Worm (Caenorhabditis elegans) whole organism, mixed stage, embryonic: Measurements from ENCODE around the gene C49C8.1.
A peak's percentile ranks its signal among the peaks of the same experiment; 100 is the strongest.

Experiments used
- blmp-1 ChIP-seq: fragments of 150-350 bp; optimal IDR thresholded peaks from 2 replicates; lab custom pipeline; 2014; ENCODE audit warnings: missing biosample characterization, missing genetic modification characterization
- ceh-39 ChIP-seq: fragments of 150-350 bp; optimal IDR thresholded peaks from 2 replicates; lab custom pipeline; 2014; ENCODE audit warnings: missing biosample characterization, missing genetic modification characterization
- ceh-43 ChIP-seq: fragments of 200-800 bp; sonication (Bioruptor generic); optimal IDR thresholded peaks from 2 replicates; lab custom pipeline; 2018; ENCODE audit warnings: mild to moderate bottlenecking, missing genetic modification characterization, moderate library complexity, missing compliant biosample characterization
- ceh-83 ChIP-seq: fragments of 200-800 bp; sonication (Bioruptor generic); optimal IDR thresholded peaks from 2 replicates; lab custom pipeline; 2018; ENCODE audit warnings: mild to moderate bottlenecking, missing genetic modification characterization, missing compliant biosample characterization
- ces-1 ChIP-seq: fragments of 150-350 bp; optimal IDR thresholded peaks from 2 replicates; lab custom pipeline; 2014; ENCODE audit warnings: missing biosample characterization, missing genetic modification reagents, missing genetic modification characterization
- cnd-1 ChIP-seq: fragments of 200-800 bp; sonication (Bioruptor generic); optimal IDR thresholded peaks from 2 replicates; lab custom pipeline; 2018; ENCODE audit warnings: mild to moderate bottlenecking, missing genetic modification characterization, missing compliant biosample characterization
- drap-1 ChIP-seq: fragments of 200-800 bp; sonication (Bioruptor generic); optimal IDR thresholded peaks from 3 replicates; lab custom pipeline; 2018; ENCODE audit warnings: mild to moderate bottlenecking, missing genetic modification characterization, missing compliant biosample characterization
- elt-1 ChIP-seq: sonication (generic microtip); optimal IDR thresholded peaks from 2 replicates; lab custom pipeline; 2017; ENCODE audit warnings: missing genetic modification characterization, mild to moderate bottlenecking, missing compliant biosample characterization, antibody characterized with exemption, moderate library complexity, borderline replicate concordance; ENCODE audit not compliant: insufficient read depth
- elt-3 ChIP-seq: fragments of 150-350 bp; optimal IDR thresholded peaks from 2 replicates; lab custom pipeline; 2014; ENCODE audit warnings: missing biosample characterization, missing genetic modification characterization
- lin-13 ChIP-seq: fragments of 150-350 bp; optimal IDR thresholded peaks from 2 replicates; lab custom pipeline; 2014; ENCODE audit warnings: missing biosample characterization, missing genetic modification characterization
- lin-32 ChIP-seq: fragments of 200-800 bp; sonication (Bioruptor generic); optimal IDR thresholded peaks from 2 replicates; lab custom pipeline; 2018; ENCODE audit warnings: mild to moderate bottlenecking, missing genetic modification characterization, missing compliant biosample characterization
- lsy-2 ChIP-seq: fragments of 150-350 bp; optimal IDR thresholded peaks from 2 replicates; lab custom pipeline; 2014; ENCODE audit warnings: missing biosample characterization, missing genetic modification characterization
- mab-5 ChIP-seq: fragments of 150-350 bp; optimal IDR thresholded peaks from 2 replicates; lab custom pipeline; 2014; ENCODE audit warnings: missing biosample characterization, missing genetic modification characterization
- mep-1 ChIP-seq: fragments of 150-350 bp; optimal IDR thresholded peaks from 2 replicates; lab custom pipeline; 2017; ENCODE audit warnings: missing biosample characterization, missing genetic modification reagents, missing genetic modification characterization, inconsistent platforms
- mls-2 ChIP-seq: sonication (generic microtip); optimal IDR thresholded peaks from 2 replicates; lab custom pipeline; 2016; ENCODE audit warnings: mild to moderate bottlenecking, missing genetic modification characterization, moderate library complexity, missing compliant biosample characterization
- nhr-2 ChIP-seq: fragments of 150-350 bp; optimal IDR thresholded peaks from 2 replicates; lab custom pipeline; 2014; ENCODE audit warnings: missing biosample characterization, missing genetic modification characterization
- pha-4 ChIP-seq: fragments of 150-350 bp; optimal IDR thresholded peaks from 2 replicates; lab custom pipeline; 2018; ENCODE audit warnings: missing biosample characterization, missing genetic modification reagents, missing genetic modification characterization
- tbx-8 ChIP-seq: fragments of 200-800 bp; sonication (Bioruptor generic); optimal IDR thresholded peaks from 2 replicates; lab custom pipeline; 2018; ENCODE audit warnings: mild to moderate bottlenecking, missing genetic modification characterization, moderate library complexity, missing compliant biosample characterization
- ztf-11 ChIP-seq: fragments of 150-350 bp; optimal IDR thresholded peaks from 2 replicates; lab custom pipeline; 2014; ENCODE audit warnings: missing biosample characterization, missing genetic modification characterization

C49C8.1 gene

ce11 chrIV:8691486-8691885 is 37.1 kb downstream of the C49C8.1 start, which contains the start of the genes hst-1 and ints-6:
Gene hst-1 (minus strand): TSS chrIV:8691513.
Gene ints-6 (plus strand): TSS chrIV:8691745.
- TF ChIP-seq ceh-83 (GFP tag; lab: Kevin White, UChicago) = no peak
- no peak for TF ChIP-seq ztf-11 (tag; lab: Kevin White, UChicago)
- TF ChIP-seq mep-1 (tag; lab: Kevin White, UChicago) = no peak
- TF ChIP-seq ces-1 (GFP tag; lab: Kevin White, UChicago) = peak; percentile 30
- TF ChIP-seq lin-13 (tag; lab: Kevin White, UChicago) = no peak
- no peak for TF ChIP-seq pha-4

ce11 chrIV:8697436-8697835 is 43.1 kb downstream of the C49C8.1 start, which contains the start of gene ttll-11:
Gene ttll-11 (plus strand): TSS chrIV:8697736.
- TF ChIP-seq nhr-2 (tag; lab: Kevin White, UChicago) = no peak
- TF ChIP-seq elt-3 (tag; lab: Kevin White, UChicago) = no peak
- no peak for TF ChIP-seq ceh-39 (tag; lab: Kevin White, UChicago)
- no peak for TF ChIP-seq ces-1 (GFP tag; lab: Kevin White, UChicago)
- no peak for TF ChIP-seq mep-1 (tag; lab: Kevin White, UChicago)
- no peak for TF ChIP-seq elt-1 (tag; lab: Kevin White, UChicago)
- TF ChIP-seq lsy-2 (tag; lab: Kevin White, UChicago) = no peak
- TF ChIP-seq drap-1 (GFP tag; lab: Kevin White, UChicago) = no peak
- TF ChIP-seq mls-2 (tag; lab: Kevin White, UChicago) = no peak
- no peak for TF ChIP-seq mab-5 (tag; lab: Kevin White, UChicago)

ce11 chrIV:8705504-8705903 is 51.1 kb downstream of the C49C8.1 start, which contains the start of gene H23L24.4:
Gene H23L24.4 (minus strand): TSS chrIV:8705604.
- no peak for TF ChIP-seq ceh-43 (GFP tag; lab: Kevin White, UChicago)
- no peak for TF ChIP-seq cnd-1 (tag; lab: Kevin White, UChicago)
- TF ChIP-seq ztf-11 (tag; lab: Kevin White, UChicago) = no peak
- no peak for TF ChIP-seq ceh-83 (GFP tag; lab: Kevin White, UChicago)
- TF ChIP-seq mep-1 (tag; lab: Kevin White, UChicago) = no peak
- no peak for TF ChIP-seq blmp-1 (tag; lab: Kevin White, UChicago)
- TF ChIP-seq ces-1 (GFP tag; lab: Kevin White, UChicago) = no peak
- TF ChIP-seq tbx-8 (GFP tag; lab: Kevin White, UChicago) = no peak
- no peak for TF ChIP-seq lin-32 (GFP tag; lab: Kevin White, UChicago)
- no peak for TF ChIP-seq lsy-2 (tag; lab: Kevin White, UChicago)
- TF ChIP-seq, all 35 proteins: peak for 0
